Fruit fly (Drosophila melanogaster) whole organism, embryonic: ENCODE measurements around the gene Drsl2.
A peak's percentile ranks its signal among the peaks of the same experiment; 100 is the strongest.

Experiments used
- Atf3 ChIP-seq: fragments of 200-800 bp; sonication (Bioruptor generic); optimal IDR thresholded peaks from 3 replicates; lab custom pipeline; 2016; ENCODE audit warnings: missing biosample characterization, missing genetic modification characterization
- B-H1 ChIP-seq: fragments of 200-800 bp; sonication (Bioruptor generic); IDR thresholded peaks from 3 replicates; pipeline ENCODE4 v1.3.6; 2022; ENCODE audit warnings: missing biosample characterization, missing genetic modification characterization
- CG14965 ChIP-seq: fragments of 200-800 bp; sonication (Bioruptor generic); optimal IDR thresholded peaks from 2 replicates; lab custom pipeline; 2016; ENCODE audit warnings: missing biosample characterization, missing genetic modification characterization, borderline replicate concordance
- CG15514 ChIP-seq: fragments of 200-800 bp; sonication (Bioruptor generic); optimal IDR thresholded peaks from 3 replicates; lab custom pipeline; 2017; ENCODE audit warnings: missing biosample characterization, missing genetic modification characterization, mild to moderate bottlenecking, moderate library complexity, missing genetic modification reagents
- CG15601 ChIP-seq: fragments of 200-800 bp; sonication (Bioruptor generic); optimal IDR thresholded peaks from 3 replicates; lab custom pipeline; 2019; ENCODE audit warnings: missing biosample characterization, mild to moderate bottlenecking, missing genetic modification characterization, moderate library complexity
- CG17385 ChIP-seq: fragments of 200-800 bp; sonication (Bioruptor generic); optimal IDR thresholded peaks from 3 replicates; lab custom pipeline; 2018; ENCODE audit warnings: missing biosample characterization, mild to moderate bottlenecking, missing genetic modification characterization
- CG17912 ChIP-seq: fragments of 200-800 bp; sonication (Bioruptor generic); optimal IDR thresholded peaks from 2 replicates; lab custom pipeline; 2018; ENCODE audit warnings: missing biosample characterization, mild to moderate bottlenecking, missing genetic modification characterization
- CG2116 ChIP-seq: fragments of 200-800 bp; sonication (Bioruptor generic); optimal IDR thresholded peaks from 3 replicates; lab custom pipeline; 2018; ENCODE audit warnings: missing biosample characterization, mild to moderate bottlenecking, missing genetic modification characterization
- CG2889 ChIP-seq: fragments of 200-800 bp; sonication (Bioruptor generic); IDR thresholded peaks from 3 replicates; pipeline ENCODE4 v1.3.6; 2022; ENCODE audit warnings: missing biosample characterization, missing genetic modification characterization
- CG31365 ChIP-seq: fragments of 200-800 bp; sonication (Bioruptor generic); optimal IDR thresholded peaks from 2 replicates; lab custom pipeline; 2018; ENCODE audit warnings: missing biosample characterization, mild to moderate bottlenecking, missing genetic modification characterization
- CG3838 ChIP-seq: fragments of 200-800 bp; sonication (Bioruptor generic); optimal IDR thresholded peaks from 3 replicates; lab custom pipeline; 2016; ENCODE audit warnings: missing biosample characterization, missing genetic modification characterization
- CG4360 ChIP-seq: fragments of 200-800 bp; sonication (Bioruptor generic); IDR thresholded peaks from 2 replicates; pipeline ENCODE4 v1.3.6; 2022; ENCODE audit warnings: missing biosample characterization, missing genetic modification characterization
- CG4617 ChIP-seq: fragments of 200-800 bp; sonication (Bioruptor generic); optimal IDR thresholded peaks from 3 replicates; lab custom pipeline; 2016; ENCODE audit warnings: missing biosample characterization, missing genetic modification characterization, borderline replicate concordance
- CG6654 ChIP-seq: fragments of 200-800 bp; sonication (Bioruptor generic); optimal IDR thresholded peaks from 2 replicates; lab custom pipeline; 2017; ENCODE audit warnings: missing biosample characterization, mild to moderate bottlenecking, missing genetic modification characterization
- CG7786 ChIP-seq: fragments of 200-800 bp; sonication (Bioruptor generic); optimal IDR thresholded peaks from 2 replicates; lab custom pipeline; 2016; ENCODE audit warnings: missing biosample characterization, missing genetic modification characterization
- CG7928 ChIP-seq: fragments of 200-800 bp; sonication (Bioruptor generic); optimal IDR thresholded peaks from 2 replicates; lab custom pipeline; 2017; ENCODE audit warnings: missing biosample characterization, mild to moderate bottlenecking, missing genetic modification characterization
- CG9727 ChIP-seq: fragments of 200-800 bp; sonication (Bioruptor generic); optimal IDR thresholded peaks from 3 replicates; lab custom pipeline; 2017; ENCODE audit warnings: missing biosample characterization, mild to moderate bottlenecking, missing genetic modification characterization
- CrebB ChIP-seq: fragments of 200-800 bp; sonication (Bioruptor generic); optimal IDR thresholded peaks from 3 replicates; lab custom pipeline; 2018; ENCODE audit warnings: missing biosample characterization, mild to moderate bottlenecking, missing genetic modification characterization
- Dek ChIP-seq: fragments of 200-800 bp; sonication (Bioruptor generic); optimal IDR thresholded peaks from 3 replicates; lab custom pipeline; 2019; ENCODE audit warnings: missing biosample characterization, mild to moderate bottlenecking, missing genetic modification characterization, moderate library complexity
- ERR ChIP-seq: fragments of 200-800 bp; sonication (Bioruptor generic); optimal IDR thresholded peaks from 2 replicates; lab custom pipeline; 2016; ENCODE audit warnings: missing biosample characterization, missing genetic modification characterization
- Eip74EF ChIP-seq, 2 experiments: fragments of 200-800 bp in 1 of 2; fragments of >200 bp in 1 of 2; sonication (Bioruptor generic) in 1 of 2; optimal IDR thresholded peaks; 2 replicates each; lab custom pipeline; 2017 to 2019; ENCODE audit warnings: missing biosample characterization in 2 of 2, missing genetic modification characterization in 2 of 2, mild to moderate bottlenecking in 1 of 2, moderate library complexity in 1 of 2
- HLH54F ChIP-seq: fragments of 200-800 bp; sonication (Bioruptor generic); optimal IDR thresholded peaks from 3 replicates; lab custom pipeline; 2016; ENCODE audit warnings: missing biosample characterization, missing genetic modification characterization
- HmgD ChIP-seq: fragments of 200-800 bp; sonication (Bioruptor generic); optimal IDR thresholded peaks from 3 replicates; lab custom pipeline; 2016; ENCODE audit warnings: missing biosample characterization, missing genetic modification characterization
- Hmx ChIP-seq: fragments of 200-800 bp; sonication (Bioruptor generic); optimal IDR thresholded peaks from 2 replicates; lab custom pipeline; 2016; ENCODE audit warnings: missing biosample characterization, missing genetic modification characterization
- Hr3 ChIP-seq: fragments of 200-800 bp; sonication (Bioruptor generic); optimal IDR thresholded peaks from 3 replicates; lab custom pipeline; 2016; ENCODE audit warnings: missing biosample characterization, missing genetic modification characterization
- Hr78 ChIP-seq, 2 experiments: fragments of 200-800 bp in 1 of 2; fragments of >200 bp in 1 of 2; sonication (Bioruptor generic) in 1 of 2; optimal IDR thresholded peaks; 2 replicates each; lab custom pipeline; 2017 to 2019; ENCODE audit warnings: missing biosample characterization in 2 of 2, missing genetic modification characterization in 2 of 2, mild to moderate bottlenecking in 1 of 2, moderate library complexity in 1 of 2
- Lim3 ChIP-seq: fragments of 200-800 bp; sonication (Bioruptor generic); IDR thresholded peaks from 2 replicates; pipeline ENCODE4 v1.3.6; 2022; ENCODE audit warnings: missing biosample characterization, missing genetic modification characterization
- MESR4 ChIP-seq: fragments of 200-800 bp; sonication (Bioruptor generic); optimal IDR thresholded peaks from 2 replicates; lab custom pipeline; 2018; ENCODE audit warnings: missing biosample characterization, mild to moderate bottlenecking, missing genetic modification characterization, moderate library complexity
- NK7.1 ChIP-seq: fragments of 200-800 bp; sonication (Bioruptor generic); optimal IDR thresholded peaks from 3 replicates; lab custom pipeline; 2016; ENCODE audit warnings: missing biosample characterization, missing genetic modification characterization
- Nf-YC ChIP-seq: fragments of 200-800 bp; optimal IDR thresholded peaks from 3 replicates; lab custom pipeline; 2019; ENCODE audit warnings: missing biosample characterization, mild to moderate bottlenecking, missing genetic modification characterization, moderate library complexity
- Optix ChIP-seq: fragments of 200-800 bp; sonication (Bioruptor generic); IDR thresholded peaks from 3 replicates; pipeline ENCODE4 v1.3.6; 2022; ENCODE audit warnings: missing biosample characterization, missing genetic modification characterization
- Ptx1 ChIP-seq: fragments of 200-800 bp; sonication (Bioruptor generic); IDR thresholded peaks from 2 replicates; pipeline ENCODE4 v1.3.6; 2022; ENCODE audit warnings: missing biosample characterization, missing genetic modification characterization
- Sox100B ChIP-seq: fragments of 200-800 bp; sonication (Bioruptor generic); optimal IDR thresholded peaks from 3 replicates; lab custom pipeline; 2018; ENCODE audit warnings: missing biosample characterization, mild to moderate bottlenecking, missing genetic modification characterization
- Tbp ChIP-seq: fragments of >200 bp; optimal IDR thresholded peaks from 2 replicates; lab custom pipeline; 2018; ENCODE audit warnings: missing biosample characterization, missing genetic modification characterization
- Trl ChIP-seq, 3 experiments: fragments of >200 bp in 2 of 3; fragments of 200-800 bp in 1 of 3; sonication (Bioruptor generic) in 1 of 3; optimal IDR thresholded peaks; 2 replicates in 1 of 3; 3 replicates in 2 of 3; lab custom pipeline; 2016 to 2017; ENCODE audit warnings: missing biosample characterization in 1 of 3, missing genetic modification characterization in 1 of 3
- amos ChIP-seq: fragments of 200-800 bp; sonication (Bioruptor generic); IDR thresholded peaks from 2 replicates; pipeline ENCODE4 v1.3.6; 2022; ENCODE audit warnings: missing biosample characterization, missing genetic modification characterization; ENCODE audit not compliant: partially characterized antibody
- ase ChIP-seq: fragments of 200-800 bp; sonication (Bioruptor generic); IDR thresholded peaks from 3 replicates; pipeline ENCODE4 v1.3.6; 2022; ENCODE audit warnings: missing biosample characterization, missing genetic modification characterization
- cad ChIP-seq: fragments of >200 bp; optimal IDR thresholded peaks from 2 replicates; lab custom pipeline; 2017; ENCODE audit warnings: missing biosample characterization, missing genetic modification characterization
- dati ChIP-seq: fragments of 200-800 bp; sonication (Bioruptor generic); IDR thresholded peaks from 2 replicates; pipeline ENCODE4 v1.3.6; 2022; ENCODE audit warnings: missing biosample characterization, missing genetic modification characterization
- gcm2 ChIP-seq: fragments of 200-800 bp; sonication (Bioruptor generic); optimal IDR thresholded peaks from 2 replicates; lab custom pipeline; 2016; ENCODE audit warnings: missing biosample characterization, missing genetic modification characterization
- jigr1 ChIP-seq: fragments of 200-800 bp; sonication (Bioruptor generic); IDR thresholded peaks from 3 replicates; pipeline ENCODE4 v1.3.6; 2022; ENCODE audit warnings: missing biosample characterization, missing genetic modification characterization
- kay ChIP-seq: fragments of 200-800 bp; sonication (Bioruptor generic); optimal IDR thresholded peaks from 2 replicates; lab custom pipeline; 2016; ENCODE audit warnings: missing biosample characterization, missing genetic modification characterization
- otp ChIP-seq: fragments of 200-800 bp; sonication (Bioruptor generic); IDR thresholded peaks from 3 replicates; pipeline ENCODE4, ENCODE4 v1.3.6; 2022; ENCODE audit warnings: missing biosample characterization, missing genetic modification characterization
- repo ChIP-seq: fragments of 200-800 bp; sonication (Bioruptor generic); optimal IDR thresholded peaks from 2 replicates; lab custom pipeline; 2016; ENCODE audit warnings: missing biosample characterization, missing genetic modification characterization
- sim ChIP-seq: fragments of 200-800 bp; sonication (Bioruptor generic); IDR thresholded peaks from 2 replicates; pipeline ENCODE4 v1.3.6; 2022; ENCODE audit warnings: missing biosample characterization, missing genetic modification characterization
- sqz ChIP-seq: fragments of 200-800 bp; sonication (Bioruptor generic); optimal IDR thresholded peaks from 3 replicates; lab custom pipeline; 2018; ENCODE audit warnings: missing biosample characterization, mild to moderate bottlenecking, missing genetic modification characterization
- tgo ChIP-seq: fragments of 200-800 bp; sonication (Bioruptor generic); IDR thresholded peaks from 3 replicates; pipeline ENCODE4 v1.3.6; 2022; ENCODE audit warnings: missing biosample characterization, missing genetic modification characterization
- unc-4 ChIP-seq: fragments of 200-800 bp; sonication (Bioruptor generic); IDR thresholded peaks from 2 replicates; pipeline ENCODE4 v1.3.6; 2022; ENCODE audit warnings: missing biosample characterization, missing genetic modification characterization; ENCODE audit not compliant: partially characterized antibody
- z ChIP-seq: fragments of 200-800 bp; sonication (Bioruptor generic); IDR thresholded peaks from 3 replicates; pipeline ENCODE4 v1.3.6; 2022; ENCODE audit warnings: missing biosample characterization, missing genetic modification characterization
- zen2 ChIP-seq: fragments of 200-800 bp; sonication (Bioruptor generic); IDR thresholded peaks from 3 replicates; pipeline ENCODE4 v1.3.6; 2022; ENCODE audit warnings: missing biosample characterization, missing genetic modification characterization; ENCODE audit not compliant: partially characterized antibody

Gene Drsl2

DNA sequence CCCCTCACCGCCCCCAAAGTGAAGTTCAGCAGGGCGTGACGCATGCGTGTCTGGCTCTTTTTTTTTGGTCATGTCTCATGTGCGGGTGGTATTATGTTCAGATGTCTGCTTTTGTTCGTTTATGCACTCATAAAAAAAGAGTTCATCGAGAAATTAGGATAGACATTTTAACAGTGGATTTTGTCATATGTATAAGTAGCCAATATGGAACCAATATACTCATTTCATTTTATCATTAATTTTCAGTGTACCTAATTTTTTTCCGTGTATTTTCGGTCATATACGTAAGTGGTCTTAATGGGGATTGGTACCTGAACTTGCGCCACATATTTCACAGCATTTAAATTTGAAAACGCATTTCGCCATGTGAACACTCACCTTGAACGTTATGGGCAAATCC lies 13.8 kb upstream of the Drsl2 start (continued):
- TF ChIP-seq Tbp (GFP tag; lab: Kevin White, UChicago) (no peak), CG4617 (no peak), Hr78 (GFP tag; optimal IDR thresholded peaks at IDR 0.05; lab: Kevin White, UChicago) (no peak), CG17912 (no peak), amos (no peak), HmgD (GFP tag; lab: Kevin White, UChicago) (no peak), Sox100B (GFP tag; lab: Kevin White, UChicago) (peak; percentile 61), CG14965 (GFP tag; lab: Kevin White, UChicago) (peak; percentile 31), kay (GFP tag; lab: Kevin White, UChicago) (peak; percentile 63), CG15601 (peak; percentile 29), Dek (peak; percentile 40), ase (GFP tag; lab: Robert Waterston, UW) (peak; percentile 46; the same call in 1 of the 3 replicates), tgo (peak; percentile 72), Hr3 (GFP tag; lab: Kevin White, UChicago) (peak; percentile 45), CG2116 (GFP tag; lab: Kevin White, UChicago) (no peak), repo (GFP tag; lab: Kevin White, UChicago) (peak; percentile 55), MESR4 (GFP tag; lab: Kevin White, UChicago) (no peak), NK7.1 (peak; percentile 30), dati (peak; percentile 28; the same call in 1 of the 2 replicates), HLH54F (GFP tag; lab: Kevin White, UChicago) (no peak), z (GFP tag; lab: Robert Waterston, UW) (no peak), CG4360 (GFP tag; lab: Robert Waterston, UW) (peak; percentile 20; the same call in 1 of the 2 replicates), CG6654 (GFP tag; lab: Kevin White, UChicago) (no peak), Trl (optimal IDR thresholded peaks at IDR 0.05; lab: Kevin White, UChicago) (no peak), Trl (GFP tag; optimal IDR thresholded peaks at IDR 0.05; lab: Kevin White, UChicago) (peak; percentile 3), cad (GFP tag; lab: Kevin White, UChicago) (no peak), B-H1 (GFP tag; lab: Robert Waterston, UW) (peak; percentile 74), CG31365 (tag; lab: Kevin White, UChicago) (peak; percentile 15), Nf-YC (tag; lab: Kevin White, UChicago) (no peak), otp (peak; percentile 62; the same call in 2 of the 3 replicates), sqz (peak; percentile 74), Lim3 (no peak), CG7928 (GFP tag; lab: Kevin White, UChicago) (no peak), CG3838 (GFP tag; lab: Kevin White, UChicago) (no peak), unc-4 (GFP tag; lab: Robert Waterston, UW) (no peak), CG17385 (GFP tag; lab: Kevin White, UChicago) (peak; percentile 54), CrebB (no peak), Ptx1 (GFP tag; lab: Robert Waterston, UW) (peak; percentile 82), Eip74EF (GFP tag; optimal IDR thresholded peaks at IDR 0.05; lab: Kevin White, UChicago) (peak in 1 of 2 experiments; percentile 40), CG15514 (peak; percentile 27), ERR (GFP tag; lab: Kevin White, UChicago) (no peak), CG7786 (GFP tag; lab: Kevin White, UChicago) (peak; percentile 29), sim (GFP tag; lab: Robert Waterston, UW) (0 out of 2 replicates have a peak, but pooled peaks have one; percentile 55), zen2 (GFP tag; lab: Robert Waterston, UW) (no peak), jigr1 (GFP tag; lab: Robert Waterston, UW) (no peak), gcm2 (GFP tag; lab: Kevin White, UChicago) (no peak), CG2889 (GFP tag; lab: Robert Waterston, UW) (0 out of 3 replicates have a peak, but pooled peaks have one; percentile 33), Hmx (GFP tag; lab: Kevin White, UChicago) (no peak), Optix (GFP tag; lab: Robert Waterston, UW) (peak; percentile 45; the same call in 1 of the 3 replicates), CG9727 (GFP tag; lab: Kevin White, UChicago) (peak; percentile 43), Atf3 (GFP tag; lab: Kevin White, UChicago) (no peak)
